Worm (Caenorhabditis elegans) whole organism, late embryonic: ENCODE measurements around the gene C28D4.7.

ENCODE experiments used
- C08G9.2 ChIP-seq: sonication (generic microtip); optimal IDR thresholded peaks from 2 replicates; lab custom pipeline; 2016; ENCODE audit warnings: mild to moderate bottlenecking, missing genetic modification characterization, moderate library complexity, missing compliant biosample characterization
- ceh-14 ChIP-seq: sonication (generic microtip); optimal IDR thresholded peaks from 2 replicates; lab custom pipeline; 2016; ENCODE audit warnings: missing genotype, missing genetic modification characterization, missing compliant biosample characterization
- ceh-19 ChIP-seq: fragments of 200-800 bp; sonication (Bioruptor generic); optimal IDR thresholded peaks from 2 replicates; lab custom pipeline; 2018; ENCODE audit warnings: mild to moderate bottlenecking, missing genetic modification characterization, missing compliant biosample characterization
- ceh-48 ChIP-seq: sonication (generic microtip); optimal IDR thresholded peaks from 2 replicates; lab custom pipeline; 2016; ENCODE audit warnings: missing genetic modification characterization, inconsistent platforms, missing compliant biosample characterization
- elt-2 ChIP-seq: sonication (generic microtip); optimal IDR thresholded peaks from 2 replicates; lab custom pipeline; 2016; ENCODE audit warnings: missing genetic modification reagents, missing genetic modification characterization, missing compliant biosample characterization
- fkh-6 ChIP-seq: sonication (generic microtip); optimal IDR thresholded peaks from 2 replicates; lab custom pipeline; 2016; ENCODE audit warnings: missing genetic modification characterization, missing compliant biosample characterization
- gmeb-2 ChIP-seq: sonication (generic microtip); optimal IDR thresholded peaks from 2 replicates; lab custom pipeline; 2016; ENCODE audit warnings: missing genetic modification characterization, inconsistent platforms, missing compliant biosample characterization
- hlh-15 ChIP-seq: sonication (generic microtip); optimal IDR thresholded peaks from 2 replicates; lab custom pipeline; 2016; ENCODE audit warnings: missing genetic modification characterization, missing compliant biosample characterization
- nfya-1 ChIP-seq: sonication (generic microtip); optimal IDR thresholded peaks from 2 replicates; lab custom pipeline; 2017; ENCODE audit warnings: missing genetic modification characterization, mild to moderate bottlenecking, missing compliant biosample characterization, antibody characterized with exemption, moderate library complexity
- nhr-11 ChIP-seq: fragments of 150-350 bp; optimal IDR thresholded peaks from 2 replicates; lab custom pipeline; 2014; ENCODE audit warnings: missing biosample characterization, missing genetic modification characterization
- rnt-1 ChIP-seq: sonication (generic microtip); optimal IDR thresholded peaks from 2 replicates; lab custom pipeline; 2016; ENCODE audit warnings: missing genetic modification characterization, missing compliant biosample characterization
- sox-4 ChIP-seq: sonication (generic microtip); optimal IDR thresholded peaks from 2 replicates; lab custom pipeline; 2017; ENCODE audit warnings: mild to moderate bottlenecking, missing genetic modification characterization, inconsistent platforms, missing compliant biosample characterization

DNA sequence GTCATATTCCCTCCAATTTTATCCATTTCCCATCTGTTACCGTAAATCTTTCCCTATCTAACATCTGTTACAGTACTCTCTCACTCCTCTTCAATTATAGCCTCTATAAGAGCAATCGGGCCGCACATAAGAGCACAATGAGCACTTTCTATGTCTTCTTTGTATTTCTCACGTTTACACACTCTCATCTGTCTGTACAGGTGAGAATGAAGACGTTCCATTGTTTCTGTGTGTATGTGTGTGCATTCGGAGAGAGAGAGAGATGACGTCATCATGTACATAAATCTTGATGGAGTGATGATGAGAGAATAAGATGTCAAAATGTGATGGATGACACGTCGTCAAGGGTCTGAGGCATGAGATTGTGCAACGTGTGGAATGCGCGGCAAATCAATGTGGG is 27.9 kb upstream of the C28D4.7 start:
- TF ChIP-seq elt-2 (tag; lab: Kevin White, UChicago) (no peak), hlh-15 (tag; lab: Kevin White, UChicago) (no peak), gmeb-2 (no peak), ceh-14 (no peak), sox-4 (no peak), nfya-1 (tag; lab: Kevin White, UChicago) (no peak), nhr-11 (tag; lab: Kevin White, UChicago) (no peak), ceh-19 (GFP tag; lab: Kevin White, UChicago) (no peak), rnt-1 (tag; lab: Kevin White, UChicago) (no peak), fkh-6 (no peak), ceh-48 (tag; lab: Kevin White, UChicago) (no peak), C08G9.2 (tag; lab: Kevin White, UChicago) (no peak)
